Worm (Caenorhabditis elegans) whole organism, L2 larva: ENCODE data around the gene E02H1.1.

Experiments used
- ama-1 ChIP-seq: fragments of 150-350 bp; optimal IDR thresholded peaks from 2 replicates; lab custom pipeline; 2018; ENCODE audit warnings: inconsistent platforms
- lin-13 ChIP-seq: fragments of 150-350 bp; optimal IDR thresholded peaks from 2 replicates; lab custom pipeline; 2014; ENCODE audit warnings: missing biosample characterization, missing genetic modification reagents, missing genetic modification characterization
- nhr-11 ChIP-seq: fragments of 150-350 bp; optimal IDR thresholded peaks from 2 replicates; lab custom pipeline; 2014; ENCODE audit warnings: missing biosample characterization, missing genetic modification characterization
- skn-1 ChIP-seq: sonication (generic microtip); optimal IDR thresholded peaks from 2 replicates; lab custom pipeline; 2017; ENCODE audit warnings: missing biosample characterization, missing genetic modification characterization
- sma-3 ChIP-seq: sonication (generic microtip); optimal IDR thresholded peaks from 2 replicates; lab custom pipeline; 2016; ENCODE audit warnings: missing genetic modification reagents, missing genetic modification characterization, missing compliant biosample characterization

DNA sequence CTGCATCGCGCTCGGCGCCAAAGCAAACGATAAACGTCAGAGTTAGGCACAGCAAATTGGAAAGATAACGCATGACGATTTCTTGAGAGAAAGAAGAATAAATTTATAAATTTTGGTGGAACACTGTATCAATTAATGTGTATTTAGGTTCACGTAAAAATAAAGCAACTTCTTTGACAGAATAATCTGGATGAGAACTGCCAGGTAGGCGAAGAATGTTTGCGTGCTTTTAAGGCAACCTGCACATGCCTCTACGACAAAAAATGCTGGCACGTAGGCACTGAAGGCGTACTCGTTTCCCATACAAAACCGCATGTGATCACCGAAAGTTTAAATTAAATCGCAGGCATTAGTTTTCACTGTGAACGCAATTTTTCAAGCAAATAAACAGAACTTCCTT, 37.8 kb downstream of the E02H1.1 start, which contains the start of gene F35H8.1:
- TF ChIP-seq ama-1 (lab: Kevin White, UChicago), result no peak
- no peak for TF ChIP-seq sma-3 (GFP tag; lab: Kevin White, UChicago)
- TF ChIP-seq skn-1 (tag; lab: Kevin White, UChicago), result no peak
- TF ChIP-seq lin-13 (GFP tag; lab: Kevin White, UChicago), result no peak
- TF ChIP-seq nhr-11 (tag; lab: Kevin White, UChicago), result no peak
